Fruit fly (Drosophila melanogaster) whole organism, embryonic: ENCODE results near the gene CG14915.

ENCODE experiments used
- Aef1 ChIP-seq: fragments of 200-800 bp; sonication (Bioruptor generic); IDR thresholded peaks from 3 replicates; pipeline ENCODE4 v1.3.6; 2022; ENCODE audit warnings: missing biosample characterization, missing genetic modification characterization
- CG11093 ChIP-seq: fragments of 200-800 bp; sonication (Bioruptor generic); IDR thresholded peaks from 3 replicates; pipeline ENCODE4 v1.3.6; 2022; ENCODE audit warnings: missing biosample characterization, missing genetic modification characterization
- CG11723 ChIP-seq: fragments of 200-800 bp; sonication (Bioruptor generic); optimal IDR thresholded peaks from 2 replicates; lab custom pipeline; 2017; ENCODE audit warnings: missing biosample characterization, mild to moderate bottlenecking, missing genetic modification characterization
- CG13775 ChIP-seq: fragments of 200-800 bp; sonication (Bioruptor generic); optimal IDR thresholded peaks from 3 replicates; lab custom pipeline; 2017; ENCODE audit warnings: missing biosample characterization, mild to moderate bottlenecking, missing genetic modification characterization
- CG13894 ChIP-seq: fragments of 200-800 bp; sonication (Bioruptor generic); optimal IDR thresholded peaks from 3 replicates; lab custom pipeline; 2018; ENCODE audit warnings: missing biosample characterization, mild to moderate bottlenecking, missing genetic modification characterization, moderate library complexity
- CG15601 ChIP-seq: fragments of 200-800 bp; sonication (Bioruptor generic); optimal IDR thresholded peaks from 3 replicates; lab custom pipeline; 2019; ENCODE audit warnings: missing biosample characterization, mild to moderate bottlenecking, missing genetic modification characterization, moderate library complexity
- CG2120 ChIP-seq: fragments of 200-800 bp; sonication (Bioruptor generic); optimal IDR thresholded peaks from 3 replicates; lab custom pipeline; 2016; ENCODE audit warnings: missing biosample characterization, missing genetic modification characterization
- CG30431 ChIP-seq: fragments of 200-800 bp; sonication (Bioruptor generic); optimal IDR thresholded peaks from 2 replicates; lab custom pipeline; 2017; ENCODE audit warnings: missing biosample characterization, missing genetic modification characterization
- CG32532 ChIP-seq: fragments of 200-800 bp; sonication (Bioruptor generic); IDR thresholded peaks from 2 replicates; pipeline ENCODE4 v1.3.6; 2022; ENCODE audit warnings: missing biosample characterization, missing genetic modification characterization
- CG4282 ChIP-seq: fragments of 200-800 bp; sonication (Bioruptor generic); optimal IDR thresholded peaks from 2 replicates; lab custom pipeline; 2016; ENCODE audit warnings: missing biosample characterization, missing genetic modification characterization
- CG4707 ChIP-seq: fragments of 200-800 bp; sonication (Bioruptor generic); optimal IDR thresholded peaks from 2 replicates; lab custom pipeline; 2018; ENCODE audit warnings: missing biosample characterization, mild to moderate bottlenecking, missing genetic modification characterization, moderate library complexity
- CG7556 ChIP-seq: fragments of 200-800 bp; sonication (Bioruptor generic); optimal IDR thresholded peaks from 2 replicates; lab custom pipeline; 2017; ENCODE audit warnings: missing biosample characterization, mild to moderate bottlenecking, missing genetic modification characterization
- CG7987 ChIP-seq: fragments of 200-800 bp; sonication (Bioruptor generic); optimal IDR thresholded peaks from 2 replicates; lab custom pipeline; 2018; ENCODE audit warnings: missing biosample characterization, mild to moderate bottlenecking, missing genetic modification characterization, moderate library complexity
- CG8388 ChIP-seq: fragments of 200-800 bp; sonication (Bioruptor generic); optimal IDR thresholded peaks from 2 replicates; lab custom pipeline; 2019; ENCODE audit warnings: missing biosample characterization, mild to moderate bottlenecking, missing genetic modification characterization, moderate library complexity
- CG9437 ChIP-seq: fragments of 200-800 bp; sonication (Bioruptor generic); optimal IDR thresholded peaks from 2 replicates; lab custom pipeline; 2018; ENCODE audit warnings: missing biosample characterization, mild to moderate bottlenecking, missing genetic modification characterization
- CrebB ChIP-seq: fragments of 200-800 bp; sonication (Bioruptor generic); optimal IDR thresholded peaks from 3 replicates; lab custom pipeline; 2018; ENCODE audit warnings: missing biosample characterization, mild to moderate bottlenecking, missing genetic modification characterization
- Dek ChIP-seq: fragments of 200-800 bp; sonication (Bioruptor generic); optimal IDR thresholded peaks from 3 replicates; lab custom pipeline; 2019; ENCODE audit warnings: missing biosample characterization, mild to moderate bottlenecking, missing genetic modification characterization, moderate library complexity
- Dip2 ChIP-seq: fragments of 200-800 bp; sonication (Bioruptor generic); IDR thresholded peaks from 2 replicates; pipeline ENCODE4 v1.3.6; 2022; ENCODE audit warnings: missing biosample characterization, missing genetic modification characterization
- Fer1 ChIP-seq: fragments of 200-800 bp; sonication (Bioruptor generic); optimal IDR thresholded peaks from 2 replicates; lab custom pipeline; 2017; ENCODE audit warnings: missing biosample characterization, mild to moderate bottlenecking, missing genetic modification characterization
- Gug ChIP-seq: fragments of 200-800 bp; sonication (Bioruptor generic); IDR thresholded peaks from 4 replicates; pipeline ENCODE4 v1.3.6; 2022; ENCODE audit warnings: missing biosample characterization, missing genetic modification characterization
- Hey ChIP-seq: fragments of 200-800 bp; sonication (Bioruptor generic); optimal IDR thresholded peaks from 3 replicates; lab custom pipeline; 2018; ENCODE audit warnings: missing biosample characterization, mild to moderate bottlenecking, missing genetic modification characterization
- MBD-R2 ChIP-seq: fragments of 200-800 bp; sonication (Bioruptor generic); IDR thresholded peaks from 2 replicates; pipeline ENCODE4 v1.3.6; 2022; ENCODE audit warnings: missing biosample characterization, missing genetic modification characterization
- Med ChIP-seq: fragments of 200-800 bp; sonication (Bioruptor generic); peaks from one replicate; lab custom pipeline; 2016; ENCODE audit warnings: missing biosample characterization, missing genetic modification characterization, mild to moderate bottlenecking, inconsistent platforms, moderate library complexity
- Meics ChIP-seq: fragments of 200-800 bp; sonication (Bioruptor generic); optimal IDR thresholded peaks from 2 replicates; lab custom pipeline; 2017; ENCODE audit warnings: missing biosample characterization, mild to moderate bottlenecking, missing genetic modification characterization
- NFAT ChIP-seq: fragments of 200-800 bp; sonication (Bioruptor generic); IDR thresholded peaks from 2 replicates; pipeline ENCODE4 v1.3.6; 2022; ENCODE audit warnings: missing biosample characterization, missing genetic modification characterization
- Nf-YB ChIP-seq: fragments of 200-800 bp; sonication (Bioruptor generic); optimal IDR thresholded peaks from 3 replicates; lab custom pipeline; 2019; ENCODE audit warnings: missing biosample characterization, mild to moderate bottlenecking, missing genetic modification characterization, moderate library complexity
- Opbp ChIP-seq: fragments of 200-800 bp; sonication (Bioruptor generic); IDR thresholded peaks from 3 replicates; pipeline ENCODE4 v1.3.6; 2022; ENCODE audit warnings: missing biosample characterization, missing genetic modification characterization; ENCODE audit not compliant: partially characterized antibody
- Optix ChIP-seq: fragments of 200-800 bp; sonication (Bioruptor generic); IDR thresholded peaks from 3 replicates; pipeline ENCODE4 v1.3.6; 2022; ENCODE audit warnings: missing biosample characterization, missing genetic modification characterization
- Rfx ChIP-seq: fragments of 200-800 bp; sonication (Bioruptor generic); IDR thresholded peaks from 2 replicates; pipeline ENCODE4 v1.3.6; 2022; ENCODE audit warnings: missing biosample characterization, missing genetic modification characterization
- Tbp ChIP-seq: fragments of >200 bp; optimal IDR thresholded peaks from 2 replicates; lab custom pipeline; 2018; ENCODE audit warnings: missing biosample characterization, missing genetic modification characterization
- Xbp1 ChIP-seq: fragments of 200-800 bp; sonication (Bioruptor generic); optimal IDR thresholded peaks from 3 replicates; lab custom pipeline; 2016; ENCODE audit warnings: missing biosample characterization, mild to moderate bottlenecking, missing genetic modification characterization
- al ChIP-seq: fragments of 200-800 bp; sonication (Bioruptor generic); IDR thresholded peaks from 2 replicates; pipeline ENCODE4 v1.3.6; 2022; ENCODE audit warnings: missing biosample characterization, missing genetic modification characterization
- ap ChIP-seq: fragments of 200-800 bp; sonication (Bioruptor generic); IDR thresholded peaks from 2 replicates; pipeline ENCODE4 v1.3.6; 2022; ENCODE audit warnings: missing biosample characterization, missing genetic modification characterization
- bab2 ChIP-seq: fragments of 200-800 bp; sonication (Bioruptor generic); optimal IDR thresholded peaks from 2 replicates; lab custom pipeline; 2016; ENCODE audit warnings: missing biosample characterization, missing genetic modification characterization
- bcd ChIP-seq: fragments of 200-800 bp; sonication (Bioruptor generic); optimal IDR thresholded peaks from 2 replicates; lab custom pipeline; 2017; ENCODE audit warnings: missing biosample characterization, mild to moderate bottlenecking, missing genetic modification characterization
- cas ChIP-seq: fragments of 200-800 bp; sonication (Bioruptor generic); IDR thresholded peaks from 2 replicates; pipeline ENCODE4 v1.3.6; 2022; ENCODE audit warnings: missing biosample characterization, missing genetic modification characterization
- corto ChIP-seq: fragments of 200-800 bp; sonication (Bioruptor generic); optimal IDR thresholded peaks from 2 replicates; lab custom pipeline; 2016; ENCODE audit warnings: missing biosample characterization, mild to moderate bottlenecking, missing genetic modification characterization, moderate library complexity
- dysf ChIP-seq: fragments of 200-800 bp; sonication (Bioruptor generic); IDR thresholded peaks from 3 replicates; pipeline ENCODE4 v1.3.6; 2022; ENCODE audit warnings: missing biosample characterization, missing genetic modification characterization
- fru ChIP-seq: fragments of >200 bp; optimal IDR thresholded peaks from 2 replicates; lab custom pipeline; 2017
- ind ChIP-seq: fragments of 200-800 bp; sonication (Bioruptor generic); optimal IDR thresholded peaks from 3 replicates; lab custom pipeline; 2016; ENCODE audit warnings: missing biosample characterization, missing genetic modification characterization
- jigr1 ChIP-seq: fragments of 200-800 bp; sonication (Bioruptor generic); IDR thresholded peaks from 3 replicates; pipeline ENCODE4 v1.3.6; 2022; ENCODE audit warnings: missing biosample characterization, missing genetic modification characterization
- knrl ChIP-seq: fragments of 200-800 bp; sonication (Bioruptor generic); IDR thresholded peaks from 3 replicates; pipeline ENCODE4 v1.3.6; 2022; ENCODE audit warnings: missing biosample characterization, missing genetic modification characterization; ENCODE audit not compliant: partially characterized antibody
- pan ChIP-seq, 4 experiments: fragments of >200 bp in 3 of 4; fragments of 200-800 bp in 1 of 4; sonication (Bioruptor generic) in 1 of 4; optimal IDR thresholded peaks in 3 of 4; IDR thresholded peaks in 1 of 4; 2 replicates each; pipeline versions ENCODE4 v1.3.6 to Lab custom; 2017 to 2022; ENCODE audit warnings: missing biosample characterization in 2 of 4, missing genetic modification characterization in 2 of 4, mixed read lengths in 1 of 4
- pho ChIP-seq: fragments of 200-800 bp; sonication (Bioruptor generic); optimal IDR thresholded peaks from 2 replicates; lab custom pipeline; 2016; ENCODE audit warnings: missing biosample characterization, missing genetic modification characterization
- phol ChIP-seq: fragments of 200-800 bp; sonication (Bioruptor generic); optimal IDR thresholded peaks from 3 replicates; lab custom pipeline; 2018; ENCODE audit warnings: missing biosample characterization, mild to moderate bottlenecking, missing genetic modification characterization, moderate library complexity
- pnt ChIP-seq: fragments of 200-800 bp; sonication (Bioruptor generic); optimal IDR thresholded peaks from 3 replicates; lab custom pipeline; 2016; ENCODE audit warnings: missing biosample characterization, missing genetic modification characterization
- sima ChIP-seq: fragments of 200-800 bp; sonication (Bioruptor generic); optimal IDR thresholded peaks from 2 replicates; lab custom pipeline; 2016; ENCODE audit warnings: missing biosample characterization, missing genetic modification characterization
- slou ChIP-seq: fragments of 200-800 bp; sonication (Bioruptor generic); optimal IDR thresholded peaks from 3 replicates; lab custom pipeline; 2016; ENCODE audit warnings: missing biosample characterization, missing genetic modification characterization
- sob ChIP-seq: fragments of 200-800 bp; sonication (Bioruptor generic); IDR thresholded peaks from 2 replicates; pipeline ENCODE4 v1.3.6; 2022; ENCODE audit warnings: missing biosample characterization, missing genetic modification characterization
- tup ChIP-seq: fragments of 200-800 bp; sonication (Bioruptor generic); optimal IDR thresholded peaks from 2 replicates; lab custom pipeline; 2016; ENCODE audit warnings: missing biosample characterization, mild to moderate bottlenecking, missing genetic modification characterization, moderate library complexity

Gene CG14915

dm6 chr2L:11113011-11113528 is 42.2 kb downstream of the CG14915 start, which contains the start of gene Idua (continued):
- TF ChIP-seq CG15601 (peak; percentile 67), pho (GFP tag; lab: Kevin White, UChicago) (peak; percentile 28), CG4282 (GFP tag; lab: Kevin White, UChicago) (no peak), Gug (GFP tag; lab: Robert Waterston, UW) (peak; percentile 69), dysf (GFP tag; lab: Robert Waterston, UW) (peak; percentile 66; the same call in 2 of the 3 replicates), CG32532 (peak; percentile 79), fru (lab: Kevin White, UChicago) (no peak), CG2120 (GFP tag; lab: Kevin White, UChicago) (peak; percentile 79), corto (GFP tag; lab: Kevin White, UChicago) (peak; percentile 14), pnt (GFP tag; lab: Kevin White, UChicago) (no peak), tup (GFP tag; lab: Kevin White, UChicago) (no peak), Dek (tag; lab: Kevin White, UChicago) (peak; percentile 63), CG11723 (GFP tag; lab: Kevin White, UChicago) (no peak), Rfx (GFP tag; lab: Robert Waterston, UW) (peak; percentile 70; the same call in 1 of the 2 replicates), phol (tag; lab: Kevin White, UChicago) (peak; percentile 72), Opbp (GFP tag; lab: Robert Waterston, UW) (no peak), ind (GFP tag; lab: Kevin White, UChicago) (peak; percentile 61), slou (peak; percentile 2), sob (GFP tag; lab: Robert Waterston, UW) (peak; percentile 34; the same call in 1 of the 2 replicates), Xbp1 (GFP tag; lab: Kevin White, UChicago) (peak; percentile 61), CG13775 (GFP tag; lab: Kevin White, UChicago) (peak; percentile 54), jigr1 (0 out of 3 replicates have a peak, but pooled peaks have one; percentile 32), cas (GFP tag; lab: Robert Waterston, UW) (peak; percentile 13; the same call in 1 of the 2 replicates), CG9437 (GFP tag; lab: Kevin White, UChicago) (peak; percentile 57), Fer1 (GFP tag; lab: Kevin White, UChicago) (peak; percentile 89), CG30431 (GFP tag; lab: Kevin White, UChicago) (no peak), Hey (tag; lab: Kevin White, UChicago) (peak; percentile 65), CrebB (tag; lab: Kevin White, UChicago) (peak; percentile 50), CG11093 (peak; percentile 69; the same call in 2 of the 3 replicates), Meics (peak; percentile 93), Aef1 (peak; percentile 47; the same call in 2 of the 3 replicates), Med (peak; percentile 82), Nf-YB (GFP tag; lab: Kevin White, UChicago) (peak; percentile 45), bab2 (GFP tag; lab: Kevin White, UChicago) (peak; percentile 34), Dip2 (no peak), CG13894 (tag; lab: Kevin White, UChicago) (peak; percentile 22), CG7987 (GFP tag; lab: Kevin White, UChicago) (no peak), MBD-R2 (GFP tag; lab: Robert Waterston, UW) (0 out of 2 replicates have a peak, but pooled peaks have one; percentile 6), sima (GFP tag; lab: Kevin White, UChicago) (no peak), NFAT (GFP tag; lab: Robert Waterston, UW) (0 out of 2 replicates have a peak, but pooled peaks have one; percentile 12), Optix (GFP tag; lab: Robert Waterston, UW) (no peak), knrl (GFP tag; lab: Robert Waterston, UW) (no peak), CG4707 (GFP tag; lab: Kevin White, UChicago) (peak; percentile 57), CG8388 (GFP tag; lab: Kevin White, UChicago) (no peak), ap (GFP tag; lab: Robert Waterston, UW) (no peak), pan (optimal IDR thresholded peaks at IDR 0.05; lab: Kevin White, UChicago) (no peak), pan (GFP tag; optimal IDR thresholded peaks at IDR 0.05 in 1 of 2, IDR thresholded peaks at IDR 0.05 in 1 of 2) (peak in 1 of 2 experiments; percentile 72), bcd (GFP tag; lab: Kevin White, UChicago) (peak; percentile 78), Tbp (GFP tag; lab: Kevin White, UChicago) (no peak), al (GFP tag; lab: Robert Waterston, UW) (peak; percentile 39; the same call in 1 of the 2 replicates), CG7556 (GFP tag; lab: Kevin White, UChicago) (peak; percentile 93)
